Worm (Caenorhabditis elegans): Measurements from ENCODE around the gene pigb-1.

pigb-1 gene

DNA sequence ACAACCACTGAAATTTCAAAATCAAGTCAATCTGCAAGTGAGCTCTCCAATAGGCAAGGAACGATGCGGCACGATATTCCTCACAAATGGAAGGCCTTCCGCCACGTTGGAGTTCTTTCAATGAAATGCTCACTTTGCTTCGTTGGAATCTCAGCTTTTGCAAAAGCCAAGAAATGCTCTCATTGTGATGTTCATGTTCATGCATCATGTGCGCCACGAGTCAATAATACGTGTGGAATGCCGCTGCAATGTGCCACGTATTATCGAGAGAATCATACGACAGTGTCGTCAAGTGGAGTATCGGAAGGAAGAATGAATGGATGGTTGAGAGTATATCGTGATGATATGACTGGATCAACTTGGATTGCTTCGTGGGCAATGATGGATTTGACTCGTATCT is 9.0 kb upstream of the pigb-1 start:
- TF ChIP-seq mbf-1 (tag; optimal IDR thresholded peaks at IDR 0.05) (no peak), lin-39 (tag; optimal IDR thresholded peaks at IDR 0.05) (no peak), fos-1 (tag; optimal IDR thresholded peaks at IDR 0.05) (no peak), nhr-21 (tag; optimal IDR thresholded peaks at IDR 0.05) (no peak)

DNA sequence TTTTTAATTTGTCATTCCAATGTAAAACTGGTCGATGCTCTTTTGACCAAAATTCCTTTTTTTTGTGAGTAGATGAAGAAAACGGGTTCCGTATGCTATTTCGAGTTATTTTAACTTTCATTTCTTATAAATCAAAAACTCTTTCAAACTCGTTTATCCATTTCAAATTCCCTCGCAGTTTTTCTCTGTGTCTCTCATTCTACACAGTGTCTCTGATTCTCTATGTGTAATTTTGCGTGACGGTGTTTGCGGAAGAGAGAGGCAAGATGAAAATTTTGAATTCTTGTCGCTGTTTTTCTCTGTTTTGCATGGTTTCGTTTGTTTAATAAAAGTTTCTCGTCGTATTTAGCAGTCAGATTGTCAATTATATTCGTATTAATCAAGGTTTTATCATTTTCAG is 6.2 kb upstream of the pigb-1 start, which contains the start of gene citk-2:
TSS of gene citk-2 (plus strand) at position 399 of the 400 bp plus-strand sequence.
- peak; percentile 47 for TF ChIP-seq nhr-77 (tag; optimal IDR thresholded peaks at IDR 0.05)
- TF ChIP-seq unc-55 (GFP tag; optimal IDR thresholded peaks at IDR 0.05): peak; percentile 96
- TF ChIP-seq nhr-237 (tag; optimal IDR thresholded peaks at IDR 0.05): no peak
- TF ChIP-seq gmeb-1 (tag; optimal IDR thresholded peaks at IDR 0.05): peak; percentile 100
- TF ChIP-seq Y55F3AM.14 (GFP tag; optimal IDR thresholded peaks at IDR 0.05): no peak
- TF ChIP-seq sma-9 (GFP tag; optimal IDR thresholded peaks at IDR 0.05): peak; percentile 94
- TF ChIP-seq sma-9 (tag; optimal IDR thresholded peaks at IDR 0.05): no peak
- TF ChIP-seq fos-1 (tag; optimal IDR thresholded peaks at IDR 0.05): no peak
- peak; percentile 46 for TF ChIP-seq ceh-82 (tag; optimal IDR thresholded peaks at IDR 0.05)
- no peak for TF ChIP-seq nhr-21 (tag; optimal IDR thresholded peaks at IDR 0.05)
- TF ChIP-seq blmp-1 (tag; optimal IDR thresholded peaks at IDR 0.05; ENCODE audit: insufficient read depth): no peak
- TF ChIP-seq C34F6.9 (tag; optimal IDR thresholded peaks at IDR 0.05): no peak
- no peak for TF ChIP-seq ama-1 (optimal IDR thresholded peaks at IDR 0.05)
- TF ChIP-seq nhr-6 (tag; optimal IDR thresholded peaks at IDR 0.05): peak; percentile 90
- no peak for TF ChIP-seq skn-1 (tag; optimal IDR thresholded peaks at IDR 0.05)
- no peak for TF ChIP-seq lin-39 (tag; optimal IDR thresholded peaks at IDR 0.05)
- no peak for TF ChIP-seq elt-1 (tag; optimal IDR thresholded peaks at IDR 0.05)
- TF ChIP-seq nhr-23 (tag; optimal IDR thresholded peaks at IDR 0.05): no peak
- peak; percentile 56 for TF ChIP-seq R02D3.7 (tag; optimal IDR thresholded peaks at IDR 0.05)
- TF ChIP-seq mbf-1 (tag; optimal IDR thresholded peaks at IDR 0.05): no peak
- peak; percentile 78 for TF ChIP-seq nhr-129 (tag; optimal IDR thresholded peaks at IDR 0.05)
- TF ChIP-seq sma-3 (GFP tag; optimal IDR thresholded peaks at IDR 0.05): peak; percentile 90
- peak; percentile 52 for TF ChIP-seq zag-1 (tag; optimal IDR thresholded peaks at IDR 0.05)
- no peak for TF ChIP-seq dmd-4 (tag; optimal IDR thresholded peaks at IDR 0.05)
- no peak for TF ChIP-seq mdl-1 (tag; optimal IDR thresholded peaks at IDR 0.05)
- no peak for TF ChIP-seq sem-4 (tag; optimal IDR thresholded peaks at IDR 0.05)
- peak; percentile 70 for TF ChIP-seq egl-27 (tag; optimal IDR thresholded peaks at IDR 0.05)
- no peak for TF ChIP-seq lin-11 (tag; optimal IDR thresholded peaks at IDR 0.05)
- TF ChIP-seq mab-5 (tag; optimal IDR thresholded peaks at IDR 0.05): peak; percentile 87
- TF ChIP-seq snpc-4 (tag; optimal IDR thresholded peaks at IDR 0.05): no peak
- no peak for TF ChIP-seq nhr-25 (tag; optimal IDR thresholded peaks at IDR 0.05)
- no peak for TF ChIP-seq peb-1 (tag; optimal IDR thresholded peaks at IDR 0.05)
- TF ChIP-seq unc-62 (GFP tag; optimal IDR thresholded peaks at IDR 0.05): no peak
- no peak for TF ChIP-seq ztf-4 (tag; optimal IDR thresholded peaks at IDR 0.05)
- TF ChIP-seq ZK546.5 (tag; optimal IDR thresholded peaks at IDR 0.05): peak; percentile 39
- TF ChIP-seq lin-13 (GFP tag; optimal IDR thresholded peaks at IDR 0.05): no peak
- TF ChIP-seq elt-3 (tag; optimal IDR thresholded peaks at IDR 0.05): no peak
- TF ChIP-seq unc-39 (tag; optimal IDR thresholded peaks at IDR 0.05): no peak
- TF ChIP-seq ceh-16 (tag; optimal IDR thresholded peaks at IDR 0.05): no peak
- peak; percentile 21 for TF ChIP-seq nhr-10 (tag; optimal IDR thresholded peaks at IDR 0.05)
- no peak for TF ChIP-seq nhr-11 (tag; optimal IDR thresholded peaks at IDR 0.05)
- no peak for TF ChIP-seq alr-1 (tag; optimal IDR thresholded peaks at IDR 0.05)
- peak; percentile 96 for TF ChIP-seq crh-2 (tag; optimal IDR thresholded peaks at IDR 0.05)
- TF ChIP-seq nhr-12 (tag; optimal IDR thresholded peaks at IDR 0.05): no peak
- no peak for TF ChIP-seq ztf-11 (tag; optimal IDR thresholded peaks at IDR 0.05)
- TF ChIP-seq lsy-2 (tag; optimal IDR thresholded peaks at IDR 0.05): peak; percentile 89 to 95
- TF ChIP-seq aly-2 (tag; optimal IDR thresholded peaks at IDR 0.05): no peak
- no peak for TF ChIP-seq ztf-1 (GFP tag; conservative IDR thresholded peaks at IDR 0.05)
- no peak for TF ChIP-seq F13H6.1 (tag; optimal IDR thresholded peaks at IDR 0.05)

All from whole organism, L2 larva.